Fruit fly (Drosophila melanogaster) whole organism, embryonic: ENCODE results near the gene CG13482.
A peak's percentile ranks its signal among the peaks of the same experiment; 100 is the strongest.

Experiments used
- Blimp-1 ChIP-seq: fragments of 200-800 bp; sonication (Bioruptor generic); optimal IDR thresholded peaks from 3 replicates; lab custom pipeline; 2018; ENCODE audit warnings: missing biosample characterization, missing genetic modification characterization, mild to moderate bottlenecking, moderate library complexity, missing genetic modification reagents
- CG10366 ChIP-seq: fragments of 200-800 bp; sonication (Bioruptor generic); IDR thresholded peaks from 2 replicates; pipeline ENCODE4 v1.3.6; 2022; ENCODE audit warnings: missing biosample characterization, missing genetic modification characterization
- CG11696 ChIP-seq: fragments of 200-800 bp; sonication (Bioruptor generic); IDR thresholded peaks from 2 replicates; pipeline ENCODE4 v1.3.6; 2022; ENCODE audit warnings: missing biosample characterization, missing genetic modification characterization
- CG12071 ChIP-seq: fragments of 200-800 bp; sonication (Bioruptor generic); optimal IDR thresholded peaks from 3 replicates; lab custom pipeline; 2018; ENCODE audit warnings: missing biosample characterization, mild to moderate bottlenecking, missing genetic modification characterization
- CG12155 ChIP-seq: fragments of 200-800 bp; sonication (Bioruptor generic); optimal IDR thresholded peaks from 3 replicates; lab custom pipeline; 2016; ENCODE audit warnings: missing biosample characterization, missing genetic modification characterization
- CG1233 ChIP-seq: fragments of 200-800 bp; sonication (Bioruptor generic); optimal IDR thresholded peaks from 4 replicates; lab custom pipeline; 2018; ENCODE audit warnings: missing biosample characterization, mild to moderate bottlenecking, missing genetic modification characterization
- CG15073 ChIP-seq: fragments of 200-800 bp; sonication (Bioruptor generic); optimal IDR thresholded peaks from 2 replicates; lab custom pipeline; 2016; ENCODE audit warnings: missing biosample characterization, missing genetic modification characterization
- CG15514 ChIP-seq: fragments of 200-800 bp; sonication (Bioruptor generic); optimal IDR thresholded peaks from 3 replicates; lab custom pipeline; 2017; ENCODE audit warnings: missing biosample characterization, missing genetic modification characterization, mild to moderate bottlenecking, moderate library complexity, missing genetic modification reagents
- CG15696 ChIP-seq: fragments of 200-800 bp; sonication (Bioruptor generic); optimal IDR thresholded peaks from 2 replicates; lab custom pipeline; 2019; ENCODE audit warnings: missing biosample characterization, mild to moderate bottlenecking, missing genetic modification characterization, moderate library complexity
- CG17612 ChIP-seq: fragments of 200-800 bp; sonication (Bioruptor generic); IDR thresholded peaks from 2 replicates; pipeline ENCODE4 v1.3.6; 2022; ENCODE audit warnings: missing biosample characterization, missing genetic modification characterization
- CG18011 ChIP-seq: fragments of 200-800 bp; sonication (Bioruptor generic); optimal IDR thresholded peaks from 2 replicates; lab custom pipeline; 2017; ENCODE audit warnings: missing biosample characterization, missing genetic modification characterization, mild to moderate bottlenecking, moderate library complexity, missing genotype
- CG2712 ChIP-seq: fragments of 200-800 bp; optimal IDR thresholded peaks from 3 replicates; lab custom pipeline; 2019; ENCODE audit warnings: missing biosample characterization, mild to moderate bottlenecking, missing genetic modification characterization, moderate library complexity
- CG2889 ChIP-seq: fragments of 200-800 bp; sonication (Bioruptor generic); IDR thresholded peaks from 3 replicates; pipeline ENCODE4 v1.3.6; 2022; ENCODE audit warnings: missing biosample characterization, missing genetic modification characterization
- CG32532 ChIP-seq: fragments of 200-800 bp; sonication (Bioruptor generic); IDR thresholded peaks from 2 replicates; pipeline ENCODE4 v1.3.6; 2022; ENCODE audit warnings: missing biosample characterization, missing genetic modification characterization
- CG3838 ChIP-seq: fragments of 200-800 bp; sonication (Bioruptor generic); optimal IDR thresholded peaks from 3 replicates; lab custom pipeline; 2016; ENCODE audit warnings: missing biosample characterization, missing genetic modification characterization
- CG42726 ChIP-seq: fragments of 200-800 bp; sonication (Bioruptor generic); IDR thresholded peaks from 2 replicates; pipeline ENCODE4 v1.3.6; 2022; ENCODE audit warnings: missing biosample characterization, missing genetic modification characterization; ENCODE audit not compliant: partially characterized antibody
- CG4424 ChIP-seq: fragments of 200-800 bp; sonication (Bioruptor generic); optimal IDR thresholded peaks from 3 replicates; lab custom pipeline; 2016; ENCODE audit warnings: missing biosample characterization, missing genetic modification characterization
- CG6765 ChIP-seq: fragments of 200-800 bp; sonication (Bioruptor generic); optimal IDR thresholded peaks from 3 replicates; lab custom pipeline; 2017; ENCODE audit warnings: missing biosample characterization, mild to moderate bottlenecking, missing genetic modification characterization
- CG6791 ChIP-seq: fragments of 200-800 bp; sonication (Bioruptor generic); IDR thresholded peaks from 3 replicates; pipeline ENCODE4 v1.3.6; 2022; ENCODE audit warnings: missing biosample characterization, missing genetic modification characterization; ENCODE audit not compliant: partially characterized antibody
- CG8290 ChIP-seq, 3 experiments: fragments of 200-800 bp; sonication (Bioruptor generic); optimal IDR thresholded peaks; 2 replicates each; lab custom pipeline; 2016 to 2019; ENCODE audit warnings: missing biosample characterization in 3 of 3, missing genetic modification characterization in 3 of 3, mild to moderate bottlenecking in 2 of 3, moderate library complexity in 1 of 3
- CG9876 ChIP-seq: fragments of 200-800 bp; sonication (Bioruptor generic); optimal IDR thresholded peaks from 2 replicates; lab custom pipeline; 2016; ENCODE audit warnings: missing biosample characterization, missing genetic modification characterization
- CTCF ChIP-seq: fragments of 200-800 bp; sonication (Bioruptor generic); optimal IDR thresholded peaks from 2 replicates; lab custom pipeline; 2017; ENCODE audit warnings: missing biosample characterization, mild to moderate bottlenecking, missing genetic modification characterization, moderate library complexity
- CoRest ChIP-seq: fragments of 200-800 bp; sonication (Bioruptor generic); optimal IDR thresholded peaks from 3 replicates; lab custom pipeline; 2018; ENCODE audit warnings: missing biosample characterization, mild to moderate bottlenecking, missing genetic modification characterization, moderate library complexity
- Fer2 ChIP-seq: fragments of 200-800 bp; sonication (Bioruptor generic); optimal IDR thresholded peaks from 2 replicates; lab custom pipeline; 2018; ENCODE audit warnings: missing biosample characterization, mild to moderate bottlenecking, missing genetic modification characterization, moderate library complexity
- Hey ChIP-seq: fragments of 200-800 bp; sonication (Bioruptor generic); optimal IDR thresholded peaks from 3 replicates; lab custom pipeline; 2018; ENCODE audit warnings: missing biosample characterization, mild to moderate bottlenecking, missing genetic modification characterization
- Hr51 ChIP-seq, 2 experiments: fragments of 200-800 bp; sonication (Bioruptor generic); optimal IDR thresholded peaks; 2 replicates in 1 of 2; 3 replicates in 1 of 2; lab custom pipeline; 2016 to 2018; ENCODE audit warnings: missing biosample characterization in 2 of 2, missing genetic modification characterization in 2 of 2, mild to moderate bottlenecking in 1 of 2, moderate library complexity in 1 of 2
- Meics ChIP-seq: fragments of 200-800 bp; sonication (Bioruptor generic); optimal IDR thresholded peaks from 2 replicates; lab custom pipeline; 2017; ENCODE audit warnings: missing biosample characterization, mild to moderate bottlenecking, missing genetic modification characterization
- Oli ChIP-seq: fragments of 200-800 bp; sonication (Bioruptor generic); optimal IDR thresholded peaks from 2 replicates; lab custom pipeline; 2018; ENCODE audit warnings: missing biosample characterization, mild to moderate bottlenecking, missing genetic modification characterization, moderate library complexity
- PHDP ChIP-seq: fragments of 200-800 bp; sonication (Bioruptor generic); optimal IDR thresholded peaks from 3 replicates; lab custom pipeline; 2018; ENCODE audit warnings: missing biosample characterization, mild to moderate bottlenecking, missing genetic modification characterization, moderate library complexity
- Ptx1 ChIP-seq: fragments of 200-800 bp; sonication (Bioruptor generic); IDR thresholded peaks from 2 replicates; pipeline ENCODE4 v1.3.6; 2022; ENCODE audit warnings: missing biosample characterization, missing genetic modification characterization
- YL-1 ChIP-seq: fragments of 200-800 bp; sonication (Bioruptor generic); optimal IDR thresholded peaks from 3 replicates; lab custom pipeline; 2017; ENCODE audit warnings: missing biosample characterization, mild to moderate bottlenecking, missing genetic modification characterization
- aop ChIP-seq: fragments of 200-800 bp; sonication (Bioruptor generic); IDR thresholded peaks from 2 replicates; pipeline ENCODE4 v1.3.6; 2022; ENCODE audit warnings: missing biosample characterization, missing genetic modification characterization
- ase ChIP-seq: fragments of 200-800 bp; sonication (Bioruptor generic); IDR thresholded peaks from 3 replicates; pipeline ENCODE4 v1.3.6; 2022; ENCODE audit warnings: missing biosample characterization, missing genetic modification characterization
- bbx ChIP-seq: fragments of 200-800 bp; sonication (Bioruptor generic); IDR thresholded peaks from 2 replicates; pipeline ENCODE4 v1.3.6; 2022; ENCODE audit warnings: missing biosample characterization, missing genetic modification characterization; ENCODE audit not compliant: partially characterized antibody
- dati ChIP-seq: fragments of 200-800 bp; sonication (Bioruptor generic); IDR thresholded peaks from 2 replicates; pipeline ENCODE4 v1.3.6; 2022; ENCODE audit warnings: missing biosample characterization, missing genetic modification characterization
- grau ChIP-seq: fragments of 200-800 bp; optimal IDR thresholded peaks from 3 replicates; lab custom pipeline; 2019; ENCODE audit warnings: missing biosample characterization, mild to moderate bottlenecking, missing genetic modification characterization, moderate library complexity
- ham ChIP-seq: fragments of 200-800 bp; sonication (Bioruptor generic); IDR thresholded peaks from 2 replicates; pipeline ENCODE4 v1.3.6; 2022; ENCODE audit warnings: missing biosample characterization, missing genetic modification characterization
- hbn ChIP-seq: fragments of 200-800 bp; sonication (Bioruptor generic); IDR thresholded peaks from 2 replicates; pipeline ENCODE4 v1.3.6; 2022; ENCODE audit warnings: missing biosample characterization, missing genetic modification characterization; ENCODE audit not compliant: partially characterized antibody
- knrl ChIP-seq: fragments of 200-800 bp; sonication (Bioruptor generic); IDR thresholded peaks from 3 replicates; pipeline ENCODE4 v1.3.6; 2022; ENCODE audit warnings: missing biosample characterization, missing genetic modification characterization; ENCODE audit not compliant: partially characterized antibody
- lab ChIP-seq: fragments of 200-800 bp; sonication (Bioruptor generic); optimal IDR thresholded peaks from 3 replicates; lab custom pipeline; 2017; ENCODE audit warnings: missing biosample characterization, missing genetic modification characterization, mild to moderate bottlenecking, moderate library complexity, missing genetic modification reagents
- nmo ChIP-seq: fragments of 200-800 bp; sonication (Bioruptor generic); optimal IDR thresholded peaks from 2 replicates; lab custom pipeline; 2018; ENCODE audit warnings: missing biosample characterization, mild to moderate bottlenecking, missing genetic modification characterization, moderate library complexity
- nom ChIP-seq: fragments of 200-800 bp; sonication (Bioruptor generic); optimal IDR thresholded peaks from 2 replicates; lab custom pipeline; 2017; ENCODE audit warnings: missing biosample characterization, missing genetic modification characterization, mild to moderate bottlenecking, moderate library complexity, missing genetic modification reagents
- odd ChIP-seq: fragments of 200-800 bp; sonication (Bioruptor generic); optimal IDR thresholded peaks from 2 replicates; lab custom pipeline; 2017; ENCODE audit warnings: missing biosample characterization, mild to moderate bottlenecking, missing genetic modification characterization
- peb ChIP-seq: fragments of 200-800 bp; sonication (Bioruptor generic); IDR thresholded peaks from 2 replicates; pipeline ENCODE4 v1.3.6; 2022; ENCODE audit warnings: missing biosample characterization, missing genetic modification characterization
- psq ChIP-seq: fragments of 200-800 bp; sonication (Bioruptor generic); optimal IDR thresholded peaks from 2 replicates; lab custom pipeline; 2017; ENCODE audit warnings: missing biosample characterization, missing genetic modification characterization
- rib ChIP-seq: fragments of 200-800 bp; sonication (Bioruptor generic); IDR thresholded peaks from 2 replicates; pipeline ENCODE4 v1.3.6; 2022; ENCODE audit warnings: missing biosample characterization, missing genetic modification characterization
- scrt ChIP-seq: fragments of 200-800 bp; sonication (Bioruptor generic); optimal IDR thresholded peaks from 2 replicates; lab custom pipeline; 2018; ENCODE audit warnings: missing biosample characterization, mild to moderate bottlenecking, missing genetic modification characterization, moderate library complexity
- shn ChIP-seq: fragments of 200-800 bp; sonication (Bioruptor generic); optimal IDR thresholded peaks from 3 replicates; lab custom pipeline; 2016; ENCODE audit warnings: missing biosample characterization, missing genetic modification characterization
- sisA ChIP-seq: fragments of 200-800 bp; sonication (Bioruptor generic); IDR thresholded peaks from 2 replicates; pipeline ENCODE4 v1.3.6; 2022; ENCODE audit warnings: missing biosample characterization, missing genetic modification characterization

Gene CG13482

dm6 chr3L:14296433-14296832 is 32.7 kb upstream of the CG13482 start (continued):
- TF ChIP-seq Blimp-1 (GFP tag; lab: Kevin White, UChicago) (peak; percentile 66), knrl (no peak), CG15514 (GFP tag; lab: Kevin White, UChicago) (no peak), Hr51 (GFP tag; optimal IDR thresholded peaks at IDR 0.05; lab: Kevin White, UChicago) (no peak), CoRest (tag; lab: Kevin White, UChicago) (no peak), nom (GFP tag; lab: Kevin White, UChicago) (no peak), CG2712 (tag; lab: Kevin White, UChicago) (peak; percentile 45), CG10366 (GFP tag; lab: Robert Waterston, UW) (no peak), grau (tag; lab: Kevin White, UChicago) (peak; percentile 14), CG12071 (GFP tag; lab: Kevin White, UChicago) (no peak), nmo (GFP tag; lab: Kevin White, UChicago) (peak; percentile 16), lab (GFP tag; lab: Kevin White, UChicago) (peak; percentile 6), CG32532 (no peak), CTCF (no peak), CG12155 (GFP tag; lab: Kevin White, UChicago) (no peak)

- no peak for TF ChIP-seq aop (GFP tag; lab: Robert Waterston, UW)
- TF ChIP-seq hbn (GFP tag; lab: Robert Waterston, UW), result no peak
- peak; percentile 63 for TF ChIP-seq peb (GFP tag; lab: Robert Waterston, UW)
- TF ChIP-seq CG8290 (GFP tag; optimal IDR thresholded peaks at IDR 0.05; lab: Kevin White, UChicago), result peak; percentile 49
- TF ChIP-seq CG8290 (tag; optimal IDR thresholded peaks at IDR 0.05; lab: Kevin White, UChicago), result no peak
- peak; percentile 83 for TF ChIP-seq CG4424 (GFP tag; lab: Kevin White, UChicago)
- no peak for TF ChIP-seq Hey (tag; lab: Kevin White, UChicago)
- 0 out of 2 replicates have a peak, but pooled peaks have one; percentile 27 for TF ChIP-seq rib (GFP tag; lab: Robert Waterston, UW)
- TF ChIP-seq dati, result 0 out of 2 replicates have a peak, but pooled peaks have one; percentile 13
- TF ChIP-seq odd (GFP tag; lab: Kevin White, UChicago), result peak; percentile 46
- peak; percentile 49 for TF ChIP-seq Meics (GFP tag; lab: Kevin White, UChicago)
- TF ChIP-seq scrt, result peak; percentile 36
- peak; percentile 73 for TF ChIP-seq Oli (tag; lab: Kevin White, UChicago)
- TF ChIP-seq CoRest (tag; lab: Kevin White, UChicago), result peak; percentile 72
- no peak for TF ChIP-seq CG6791 (GFP tag; lab: Robert Waterston, UW)
- TF ChIP-seq CTCF, result no peak
- no peak for TF ChIP-seq CG42726
- TF ChIP-seq CG9876 (GFP tag; lab: Kevin White, UChicago), result no peak
- TF ChIP-seq CG15696 (tag; lab: Kevin White, UChicago), result peak; percentile 45
- no peak for TF ChIP-seq CG18011 (GFP tag; lab: Kevin White, UChicago)
- TF ChIP-seq sisA, result peak; percentile 45; the same call in 1 of the 2 replicates
- TF ChIP-seq bbx (GFP tag; lab: Robert Waterston, UW), result no peak
- TF ChIP-seq CG2889, result 0 out of 3 replicates have a peak, but pooled peaks have one; percentile 49
- TF ChIP-seq CG15073, result no peak
- TF ChIP-seq ham, result no peak
- TF ChIP-seq ase (GFP tag; lab: Robert Waterston, UW), result 0 out of 3 replicates have a peak, but pooled peaks have one; percentile 14
- peak; percentile 8 for TF ChIP-seq psq (GFP tag; lab: Kevin White, UChicago)
- peak; percentile 73 for TF ChIP-seq PHDP
- TF ChIP-seq Ptx1, result peak; percentile 77
- TF ChIP-seq shn (GFP tag; lab: Kevin White, UChicago), result no peak
- TF ChIP-seq CG3838 (GFP tag; lab: Kevin White, UChicago), result peak; percentile 8
- peak; percentile 73 for TF ChIP-seq CG1233 (GFP tag; lab: Kevin White, UChicago)
- TF ChIP-seq CG17612 (GFP tag; lab: Robert Waterston, UW), result no peak
- TF ChIP-seq CG11696 (GFP tag; lab: Robert Waterston, UW), result peak; percentile 34; the same call in 1 of the 2 replicates
- TF ChIP-seq YL-1, result no peak
- TF ChIP-seq CG6765 (GFP tag; lab: Kevin White, UChicago), result peak; percentile 38
- peak; percentile 16 for TF ChIP-seq Fer2 (tag; lab: Kevin White, UChicago)
Measured at dm6 chr3L:14297482-14297881, 31.7 kb upstream of the CG13482 start.
